Worm (Caenorhabditis elegans) whole organism, young adult: Measurements from ENCODE around the gene eor-2.

Source experiments
- B0035.1 ChIP-seq: sonication (generic microtip); optimal IDR thresholded peaks from 2 replicates; lab custom pipeline; 2016; ENCODE audit warnings: missing genetic modification characterization, mild to moderate bottlenecking, missing compliant biosample characterization, missing genotype, missing genetic modification reagents
- B0261.1 ChIP-seq: sonication (generic microtip); optimal IDR thresholded peaks from 2 replicates; lab custom pipeline; 2016; ENCODE audit warnings: mild to moderate bottlenecking, missing genetic modification characterization, moderate library complexity, missing compliant biosample characterization
- F10E7.11 ChIP-seq: sonication (generic microtip); optimal IDR thresholded peaks from 2 replicates; lab custom pipeline; 2017; ENCODE audit warnings: mild to moderate bottlenecking, missing genetic modification characterization, moderate library complexity, missing compliant biosample characterization
- F22D6.2 ChIP-seq: sonication (generic microtip); optimal IDR thresholded peaks from 2 replicates; lab custom pipeline; 2016; ENCODE audit warnings: mild to moderate bottlenecking, missing genetic modification characterization, missing compliant biosample characterization
- F37B4.10 ChIP-seq: fragments of 200-800 bp; sonication (Bioruptor generic); IDR thresholded peaks from 2 replicates; pipeline ENCODE4 v1.3.6; 2022; ENCODE audit warnings: missing genetic modification characterization, missing compliant biosample characterization
- T26A5.8 ChIP-seq: sonication (generic microtip); optimal IDR thresholded peaks from 2 replicates; lab custom pipeline; 2016; ENCODE audit warnings: missing genetic modification characterization, missing compliant biosample characterization
- Y95B8A.8 ChIP-seq: fragments of 200-800 bp; sonication (Bioruptor generic); IDR thresholded peaks from 2 replicates; pipeline ENCODE4 v1.3.6; 2022; ENCODE audit warnings: missing genetic modification reagents, missing genetic modification characterization, missing compliant biosample characterization
- ZK185.1 ChIP-seq: sonication (generic microtip); optimal IDR thresholded peaks from 2 replicates; lab custom pipeline; 2016; ENCODE audit warnings: mild to moderate bottlenecking, missing genetic modification characterization, missing compliant biosample characterization; ENCODE audit not compliant: poor library complexity, severe bottlenecking
- akir-1 ChIP-seq: fragments of 200-800 bp; sonication (Bioruptor generic); optimal IDR thresholded peaks from 2 replicates; lab custom pipeline; 2018; ENCODE audit warnings: mild to moderate bottlenecking, missing genetic modification characterization, moderate library complexity, missing compliant biosample characterization
- ama-1 ChIP-seq, 3 experiments: fragments of 150-350 bp in 1 of 3; sonication (generic microtip) in 2 of 3; optimal IDR thresholded peaks; 2 replicates each; lab custom pipeline; 2014 to 2018; ENCODE audit warnings: missing biosample characterization in 2 of 3, missing genetic modification characterization in 2 of 3, missing genetic modification reagents in 2 of 3
- aptf-2 ChIP-seq: fragments of 200-800 bp; sonication (Bioruptor generic); conservative IDR thresholded peaks from 2 replicates; pipeline ENCODE4 v1.3.6; 2022; ENCODE audit warnings: missing genetic modification reagents, missing genetic modification characterization, missing compliant biosample characterization
- aptf-3 ChIP-seq: fragments of 200-800 bp; sonication (Bioruptor generic); IDR thresholded peaks from 2 replicates; pipeline ENCODE4 v1.3.6; 2022; ENCODE audit warnings: missing genetic modification characterization, missing compliant biosample characterization
- attf-3 ChIP-seq: fragments of 200-800 bp; sonication (Bioruptor generic); conservative IDR thresholded peaks from 2 replicates; pipeline ENCODE4 v1.3.6; 2022; ENCODE audit warnings: missing genetic modification reagents, missing genetic modification characterization, missing compliant biosample characterization
- attf-5 ChIP-seq: fragments of 200-800 bp; sonication (Bioruptor generic); optimal IDR thresholded peaks from 2 replicates; lab custom pipeline; 2018; ENCODE audit warnings: mild to moderate bottlenecking, missing genetic modification characterization, missing compliant biosample characterization
- attf-6 ChIP-seq: fragments of 200-800 bp; sonication (Bioruptor generic); IDR thresholded peaks from 2 replicates; pipeline ENCODE4 v1.3.6; 2022; ENCODE audit warnings: missing genetic modification reagents, missing genetic modification characterization, missing compliant biosample characterization
- bed-2 ChIP-seq: fragments of 200-800 bp; sonication (Bioruptor generic); IDR thresholded peaks from 2 replicates; pipeline ENCODE4 v1.3.6; 2022; ENCODE audit warnings: missing genetic modification reagents, missing genetic modification characterization, missing compliant biosample characterization
- ccch-3 ChIP-seq: fragments of 200-800 bp; sonication (Bioruptor generic); optimal IDR thresholded peaks from 2 replicates; lab custom pipeline; 2018; ENCODE audit warnings: mild to moderate bottlenecking, missing genetic modification characterization, missing compliant biosample characterization
- cebp-1 ChIP-seq, 2 experiments: fragments of 200-800 bp in 1 of 2; sonication (Bioruptor generic) in 1 of 2; sonication (generic microtip) in 1 of 2; IDR thresholded peaks in 1 of 2; optimal IDR thresholded peaks in 1 of 2; 2 replicates each; pipeline versions ENCODE4 v1.3.6 to Lab custom; 2017 to 2022; ENCODE audit warnings: missing compliant biosample characterization in 2 of 2, missing genetic modification characterization in 2 of 2, mild to moderate bottlenecking in 1 of 2, missing genetic modification reagents in 1 of 2, moderate library complexity in 1 of 2
- cebp-2 ChIP-seq: fragments of 200-800 bp; sonication (Bioruptor generic); IDR thresholded peaks from 2 replicates; pipeline ENCODE4 v1.3.6; 2022; ENCODE audit warnings: missing genetic modification characterization, missing compliant biosample characterization
- die-1 ChIP-seq: sonication (generic microtip); optimal IDR thresholded peaks from 2 replicates; lab custom pipeline; 2016; ENCODE audit warnings: missing genotype, mild to moderate bottlenecking, missing genetic modification characterization, missing compliant biosample characterization
- dpff-1 ChIP-seq: sonication (generic microtip); optimal IDR thresholded peaks from 2 replicates; lab custom pipeline; 2017; ENCODE audit warnings: mild to moderate bottlenecking, missing genetic modification characterization, missing compliant biosample characterization
- efl-1 ChIP-seq: fragments of 150-350 bp; optimal IDR thresholded peaks from 2 replicates; lab custom pipeline; 2014; ENCODE audit warnings: missing biosample characterization, missing genetic modification reagents, missing genetic modification characterization
- egl-18 ChIP-seq: fragments of 200-800 bp; sonication (Bioruptor generic); IDR thresholded peaks from 2 replicates; pipeline ENCODE4 v1.3.6; 2022; ENCODE audit warnings: missing genetic modification reagents, missing genetic modification characterization, missing compliant biosample characterization
- egrh-3 ChIP-seq: fragments of 200-800 bp; sonication (Bioruptor generic); IDR thresholded peaks from 2 replicates; pipeline ENCODE4 v1.3.6; 2022; ENCODE audit warnings: missing genetic modification reagents, missing genetic modification characterization, missing compliant biosample characterization
- ekl-4 ChIP-seq: fragments of 200-800 bp; sonication (Bioruptor generic); IDR thresholded peaks from 2 replicates; pipeline ENCODE4 v1.3.6; 2022; ENCODE audit warnings: missing genetic modification reagents, missing genetic modification characterization, missing compliant biosample characterization
- ets-4 ChIP-seq: fragments of 200-800 bp; sonication (Bioruptor generic); optimal IDR thresholded peaks from 2 replicates; lab custom pipeline; 2018; ENCODE audit warnings: mild to moderate bottlenecking, missing genetic modification characterization, missing compliant biosample characterization
- him-1 ChIP-seq: sonication (generic microtip); optimal IDR thresholded peaks from 2 replicates; lab custom pipeline; 2016; ENCODE audit warnings: missing genotype, missing genetic modification reagents, missing genetic modification characterization, missing compliant biosample characterization
- hsf-1 ChIP-seq: fragments of 200-800 bp; sonication (Bioruptor generic); IDR thresholded peaks from 2 replicates; pipeline ENCODE4 v1.3.6; 2022; ENCODE audit warnings: missing genetic modification reagents, missing genetic modification characterization, missing compliant biosample characterization
- let-526 ChIP-seq: fragments of 200-800 bp; sonication (Bioruptor generic); IDR thresholded peaks from 2 replicates; pipeline ENCODE4 v1.3.6; 2022; ENCODE audit warnings: missing genetic modification reagents, missing genetic modification characterization, missing compliant biosample characterization
- lin-40 ChIP-seq: sonication (generic microtip); optimal IDR thresholded peaks from 2 replicates; lab custom pipeline; 2016; ENCODE audit warnings: missing genetic modification characterization, mild to moderate bottlenecking, missing compliant biosample characterization, missing genotype, missing genetic modification reagents
- lin-54 ChIP-seq: fragments of 200-800 bp; sonication (Bioruptor generic); optimal IDR thresholded peaks from 2 replicates; lab custom pipeline; 2018; ENCODE audit warnings: mild to moderate bottlenecking, missing genetic modification characterization, missing compliant biosample characterization
- madf-8 ChIP-seq: fragments of 200-800 bp; sonication (Bioruptor generic); conservative IDR thresholded peaks from 2 replicates; pipeline ENCODE4 v1.3.6; 2022; ENCODE audit warnings: missing genetic modification reagents, missing genetic modification characterization, missing compliant biosample characterization
- nfya-2 ChIP-seq: fragments of 200-800 bp; sonication (Bioruptor generic); IDR thresholded peaks from 2 replicates; pipeline ENCODE4 v1.3.6; 2022; ENCODE audit warnings: missing genetic modification reagents, missing genetic modification characterization, missing compliant biosample characterization
- nhr-179 ChIP-seq: sonication (generic microtip); optimal IDR thresholded peaks from 2 replicates; lab custom pipeline; 2016; ENCODE audit warnings: mild to moderate bottlenecking, missing genetic modification characterization, missing compliant biosample characterization
- nhr-80 ChIP-seq: sonication (generic microtip); optimal IDR thresholded peaks from 2 replicates; lab custom pipeline; 2016; ENCODE audit warnings: missing genetic modification characterization, missing compliant biosample characterization
- nhr-90 ChIP-seq: sonication (generic microtip); optimal IDR thresholded peaks from 2 replicates; lab custom pipeline; 2016; ENCODE audit warnings: missing genotype, mild to moderate bottlenecking, missing genetic modification characterization, missing compliant biosample characterization
- pbrm-1 ChIP-seq: fragments of 200-800 bp; sonication (Bioruptor generic); IDR thresholded peaks from 2 replicates; pipeline ENCODE4 v1.3.6; 2022; ENCODE audit warnings: missing genetic modification reagents, missing genetic modification characterization, missing compliant biosample characterization
- rcor-1 ChIP-seq: fragments of 200-800 bp; sonication (Bioruptor generic); IDR thresholded peaks from 2 replicates; pipeline ENCODE4 v1.3.6; 2022; ENCODE audit warnings: missing genetic modification reagents, missing genetic modification characterization, missing compliant biosample characterization
- repo-1 ChIP-seq: sonication (generic microtip); optimal IDR thresholded peaks from 2 replicates; lab custom pipeline; 2017; ENCODE audit warnings: mild to moderate bottlenecking, missing genetic modification characterization, missing compliant biosample characterization
- sptf-2 ChIP-seq: fragments of 200-800 bp; sonication (Bioruptor generic); optimal IDR thresholded peaks from 2 replicates; lab custom pipeline; 2018; ENCODE audit warnings: mild to moderate bottlenecking, missing genetic modification characterization, missing compliant biosample characterization
- tbp1 ChIP-seq: fragments of 200-800 bp; sonication (Bioruptor generic); optimal IDR thresholded peaks from 2 replicates; lab custom pipeline; 2018; ENCODE audit warnings: mild to moderate bottlenecking, missing genetic modification characterization, missing compliant biosample characterization
- unc-62 ChIP-seq: fragments of 150-350 bp; optimal IDR thresholded peaks from 2 replicates; lab custom pipeline; 2014; ENCODE audit warnings: missing biosample characterization, missing genetic modification reagents, missing genetic modification characterization
- zfh-2 ChIP-seq: fragments of 200-800 bp; sonication (Bioruptor generic); conservative IDR thresholded peaks from 2 replicates; pipeline ENCODE4 v1.3.6; 2022; ENCODE audit warnings: missing genetic modification reagents, missing genetic modification characterization, missing compliant biosample characterization

eor-2 gene

DNA sequence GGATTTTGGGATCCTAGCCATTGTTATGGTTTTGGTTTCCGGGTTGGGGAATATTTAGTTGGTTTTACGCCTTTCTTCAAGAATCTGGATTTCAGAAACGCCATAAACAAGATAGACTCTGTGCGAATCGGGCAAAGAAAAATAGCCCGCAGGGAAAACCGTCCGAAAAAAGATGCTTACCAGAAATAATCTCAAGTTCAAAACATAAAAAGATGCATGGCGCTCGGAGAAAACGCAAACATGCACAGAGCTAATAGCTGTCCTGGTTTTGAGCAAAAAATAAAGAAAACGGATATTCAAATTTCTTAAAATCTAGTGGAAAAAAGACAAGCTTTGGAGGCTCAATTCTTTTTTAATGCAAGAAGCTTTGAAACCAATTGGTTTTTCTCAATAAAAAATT, 3.6 kb upstream of the eor-2 start, which contains the start of gene C44H4.6:
TSS of gene C44H4.6 (minus strand) at position 101 of the 400 bp plus-strand sequence.
- TF ChIP-seq egrh-3, result no peak
- no peak for TF ChIP-seq efl-1 (GFP tag; lab: Kevin White, UChicago)
- TF ChIP-seq dpff-1 (tag; lab: Kevin White, UChicago), result no peak
- TF ChIP-seq egl-18 (GFP tag; lab: Robert Waterston, UW), result no peak
- no peak for TF ChIP-seq Y95B8A.8
- no peak for TF ChIP-seq attf-6 (GFP tag; lab: Robert Waterston, UW)
- no peak for TF ChIP-seq B0035.1 (tag; lab: Kevin White, UChicago)
- no peak for TF ChIP-seq F10E7.11
- TF ChIP-seq repo-1 (tag; lab: Kevin White, UChicago), result no peak
- TF ChIP-seq ets-4 (GFP tag; lab: Kevin White, UChicago), result no peak
- no peak for TF ChIP-seq sptf-2 (GFP tag; lab: Kevin White, UChicago)
- TF ChIP-seq cebp-2 (GFP tag; lab: Robert Waterston, UW), result no peak
- TF ChIP-seq let-526 (GFP tag; lab: Robert Waterston, UW), result no peak
- TF ChIP-seq die-1 (tag; lab: Kevin White, UChicago), result no peak
- TF ChIP-seq tbp1, result no peak

DNA sequence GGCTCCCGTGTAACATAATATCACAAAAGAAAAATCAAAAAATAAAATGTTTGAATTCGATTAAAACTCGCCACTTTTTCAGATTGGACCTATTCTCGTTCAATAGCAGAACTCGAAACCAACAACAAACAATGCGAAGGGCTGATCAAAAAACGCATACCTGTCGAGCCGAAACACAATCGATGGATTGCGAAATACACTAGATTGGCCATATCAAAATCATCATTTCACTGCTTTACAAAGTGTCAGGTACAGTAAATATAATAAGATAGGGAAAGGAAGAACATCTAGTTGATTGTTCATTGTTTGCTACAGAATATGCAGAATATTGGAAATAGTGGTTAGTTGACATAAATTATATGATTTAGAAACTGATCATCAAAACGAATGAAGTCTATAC, 5.0 kb downstream of the eor-2 start:
- no peak for TF ChIP-seq T26A5.8 (tag; lab: Kevin White, UChicago)
- peak; percentile 59; the same call in 1 of the 2 replicates for TF ChIP-seq cebp-1 (GFP tag; IDR thresholded peaks at IDR 0.05; lab: Robert Waterston, UW)
- peak; percentile 91 for TF ChIP-seq cebp-1 (tag; optimal IDR thresholded peaks at IDR 0.05; lab: Kevin White, UChicago)

DNA sequence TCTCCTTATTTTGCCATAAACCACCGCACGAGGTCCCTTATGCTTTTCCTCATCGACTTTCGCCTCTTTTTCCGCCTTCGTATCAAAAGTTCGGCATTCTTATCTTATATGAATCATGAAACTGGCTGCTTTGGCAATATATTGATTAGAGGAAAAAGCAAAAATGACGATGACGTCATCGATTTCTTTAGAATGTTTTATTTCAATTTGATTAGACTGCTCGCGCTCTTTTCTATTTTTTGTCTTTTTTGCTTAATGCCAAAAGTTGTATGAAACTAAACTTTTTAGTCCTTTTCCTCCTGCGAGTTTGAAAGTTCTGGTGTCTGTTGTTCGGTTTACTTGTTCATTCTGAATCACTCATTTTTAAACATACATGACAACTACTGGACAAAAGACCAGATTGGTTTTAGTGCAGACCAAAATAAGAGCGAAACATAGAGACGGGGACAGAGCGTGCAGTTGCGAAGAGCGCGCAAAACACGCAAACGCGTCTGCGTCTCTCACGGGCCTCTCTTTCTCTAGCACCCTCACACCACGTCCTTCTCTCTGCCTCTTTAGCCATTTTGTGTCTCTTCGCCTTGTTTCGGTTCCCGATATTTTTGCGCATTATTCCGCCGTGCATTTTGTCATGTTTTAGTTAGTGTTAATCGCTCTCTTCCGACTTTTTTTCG, 7.4 kb downstream of the eor-2 start:
- TF ChIP-seq nhr-179 (no peak), unc-62 (GFP tag; lab: Kevin White, UChicago) (no peak), aptf-2 (GFP tag; lab: Robert Waterston, UW) (no peak), ZK185.1 (tag; lab: Kevin White, UChicago) (no peak), ekl-4 (GFP tag; lab: Robert Waterston, UW) (0 out of 2 replicates have a peak, but pooled peaks have one; percentile 30), nhr-80 (tag; lab: Kevin White, UChicago) (peak; percentile 18), egl-18 (GFP tag; lab: Robert Waterston, UW) (no peak), B0261.1 (tag; lab: Kevin White, UChicago) (no peak), akir-1 (no peak), lin-40 (tag; lab: Kevin White, UChicago) (peak; percentile 7), attf-5 (peak; percentile 34), attf-3 (no peak), hsf-1 (no peak), let-526 (GFP tag; lab: Robert Waterston, UW) (no peak), madf-8 (GFP tag; lab: Robert Waterston, UW) (no peak), zfh-2 (peak; percentile 62), F37B4.10 (GFP tag; lab: Robert Waterston, UW) (no peak), bed-2 (GFP tag; lab: Robert Waterston, UW) (no peak), nhr-90 (tag; lab: Kevin White, UChicago) (no peak), aptf-3 (no peak), cebp-1 (GFP tag; IDR thresholded peaks at IDR 0.05; lab: Robert Waterston, UW) (no peak), cebp-1 (tag; optimal IDR thresholded peaks at IDR 0.05; lab: Kevin White, UChicago) (peak; percentile 68), efl-1 (GFP tag; lab: Kevin White, UChicago) (no peak), ama-1 (optimal IDR thresholded peaks at IDR 0.05; lab: Kevin White, UChicago) (no peak), ama-1 (GFP tag; optimal IDR thresholded peaks at IDR 0.05; lab: Kevin White, UChicago) (no peak), nfya-2 (no peak), F22D6.2 (tag; lab: Kevin White, UChicago) (no peak), rcor-1 (GFP tag; lab: Robert Waterston, UW) (no peak), sptf-2 (GFP tag; lab: Kevin White, UChicago) (no peak), Y95B8A.8 (no peak), lin-54 (GFP tag; lab: Kevin White, UChicago) (no peak), him-1 (no peak), ccch-3 (GFP tag; lab: Kevin White, UChicago) (no peak), pbrm-1 (no peak)
